Worm (Caenorhabditis elegans) whole organism, mixed stage, embryonic: ENCODE measurements around the gene fbxb-117.
"Not testable (repeated sequence)": the region's sequence is repeated elsewhere in the genome, so short reads cannot be mapped to it uniquely, and the experiment has no call there.

Experiments used
- M03D4.4 ChIP-seq: sonication (generic microtip); optimal IDR thresholded peaks from 2 replicates; lab custom pipeline; 2017; ENCODE audit warnings: mild to moderate bottlenecking, missing genetic modification characterization, missing compliant biosample characterization
- bed-3 ChIP-seq: fragments of 200-800 bp; sonication (Bioruptor generic); optimal IDR thresholded peaks from 3 replicates; lab custom pipeline; 2018; ENCODE audit warnings: mild to moderate bottlenecking, missing genetic modification characterization, moderate library complexity, missing compliant biosample characterization
- ceh-43 ChIP-seq: fragments of 200-800 bp; sonication (Bioruptor generic); optimal IDR thresholded peaks from 2 replicates; lab custom pipeline; 2018; ENCODE audit warnings: mild to moderate bottlenecking, missing genetic modification characterization, moderate library complexity, missing compliant biosample characterization
- ces-1 ChIP-seq: fragments of 150-350 bp; optimal IDR thresholded peaks from 2 replicates; lab custom pipeline; 2014; ENCODE audit warnings: missing biosample characterization, missing genetic modification reagents, missing genetic modification characterization
- drap-1 ChIP-seq: fragments of 200-800 bp; sonication (Bioruptor generic); optimal IDR thresholded peaks from 3 replicates; lab custom pipeline; 2018; ENCODE audit warnings: mild to moderate bottlenecking, missing genetic modification characterization, missing compliant biosample characterization
- elt-1 ChIP-seq: sonication (generic microtip); optimal IDR thresholded peaks from 2 replicates; lab custom pipeline; 2017; ENCODE audit warnings: missing genetic modification characterization, mild to moderate bottlenecking, missing compliant biosample characterization, antibody characterized with exemption, moderate library complexity, borderline replicate concordance; ENCODE audit not compliant: insufficient read depth
- flh-1 ChIP-seq: fragments of 200-800 bp; sonication (Bioruptor generic); optimal IDR thresholded peaks from 2 replicates; lab custom pipeline; 2018; ENCODE audit warnings: mild to moderate bottlenecking, missing genetic modification characterization, moderate library complexity, missing compliant biosample characterization
- ham-2 ChIP-seq: fragments of 200-800 bp; sonication (Bioruptor generic); optimal IDR thresholded peaks from 2 replicates; lab custom pipeline; 2018; ENCODE audit warnings: mild to moderate bottlenecking, missing genetic modification characterization, missing compliant biosample characterization
- hlh-1 ChIP-seq: fragments of 150-350 bp; optimal IDR thresholded peaks from 2 replicates; lab custom pipeline; 2014; ENCODE audit warnings: missing biosample characterization, missing genetic modification reagents, missing genetic modification characterization
- lin-13 ChIP-seq: fragments of 150-350 bp; optimal IDR thresholded peaks from 2 replicates; lab custom pipeline; 2014; ENCODE audit warnings: missing biosample characterization, missing genetic modification characterization
- lin-32 ChIP-seq: fragments of 200-800 bp; sonication (Bioruptor generic); optimal IDR thresholded peaks from 2 replicates; lab custom pipeline; 2018; ENCODE audit warnings: mild to moderate bottlenecking, missing genetic modification characterization, missing compliant biosample characterization
- mab-5 ChIP-seq: fragments of 150-350 bp; optimal IDR thresholded peaks from 2 replicates; lab custom pipeline; 2014; ENCODE audit warnings: missing biosample characterization, missing genetic modification characterization
- mep-1 ChIP-seq: fragments of 150-350 bp; optimal IDR thresholded peaks from 2 replicates; lab custom pipeline; 2017; ENCODE audit warnings: missing biosample characterization, missing genetic modification reagents, missing genetic modification characterization, inconsistent platforms
- mls-2 ChIP-seq: sonication (generic microtip); optimal IDR thresholded peaks from 2 replicates; lab custom pipeline; 2016; ENCODE audit warnings: mild to moderate bottlenecking, missing genetic modification characterization, moderate library complexity, missing compliant biosample characterization
- nhr-12 ChIP-seq: fragments of 150-350 bp; optimal IDR thresholded peaks from 2 replicates; lab custom pipeline; 2014; ENCODE audit warnings: missing biosample characterization, missing genetic modification characterization
- nhr-2 ChIP-seq: fragments of 150-350 bp; optimal IDR thresholded peaks from 2 replicates; lab custom pipeline; 2014; ENCODE audit warnings: missing biosample characterization, missing genetic modification characterization
- nhr-237 ChIP-seq: fragments of 150-350 bp; optimal IDR thresholded peaks from 2 replicates; lab custom pipeline; 2014; ENCODE audit warnings: missing biosample characterization, missing genetic modification characterization
- pha-4 ChIP-seq: fragments of 150-350 bp; optimal IDR thresholded peaks from 2 replicates; lab custom pipeline; 2018; ENCODE audit warnings: missing biosample characterization, missing genetic modification reagents, missing genetic modification characterization
- sem-2 ChIP-seq: fragments of 200-800 bp; sonication (Bioruptor generic); optimal IDR thresholded peaks from 2 replicates; lab custom pipeline; 2018; ENCODE audit warnings: mild to moderate bottlenecking, missing genetic modification characterization, missing compliant biosample characterization
- sptf-1 ChIP-seq: sonication (generic microtip); optimal IDR thresholded peaks from 2 replicates; lab custom pipeline; 2017; ENCODE audit warnings: mild to moderate bottlenecking, missing genetic modification characterization, moderate library complexity, missing compliant biosample characterization
- tbx-8 ChIP-seq: fragments of 200-800 bp; sonication (Bioruptor generic); optimal IDR thresholded peaks from 2 replicates; lab custom pipeline; 2018; ENCODE audit warnings: mild to moderate bottlenecking, missing genetic modification characterization, moderate library complexity, missing compliant biosample characterization
- unc-120 ChIP-seq: sonication (generic microtip); optimal IDR thresholded peaks from 2 replicates; lab custom pipeline; 2017; ENCODE audit warnings: missing genetic modification characterization, missing compliant biosample characterization; ENCODE audit not compliant: poor library complexity, severe bottlenecking
- unc-62 ChIP-seq: fragments of 150-350 bp; optimal IDR thresholded peaks from 2 replicates; lab custom pipeline; 2014; ENCODE audit warnings: missing biosample characterization, missing genetic modification reagents, missing genetic modification characterization
- zip-8 ChIP-seq: fragments of 150-350 bp; optimal IDR thresholded peaks from 2 replicates; lab custom pipeline; 2014; ENCODE audit warnings: missing biosample characterization, missing genetic modification characterization
- ztf-11 ChIP-seq: fragments of 150-350 bp; optimal IDR thresholded peaks from 2 replicates; lab custom pipeline; 2014; ENCODE audit warnings: missing biosample characterization, missing genetic modification characterization

fbxb-117 gene

DNA sequence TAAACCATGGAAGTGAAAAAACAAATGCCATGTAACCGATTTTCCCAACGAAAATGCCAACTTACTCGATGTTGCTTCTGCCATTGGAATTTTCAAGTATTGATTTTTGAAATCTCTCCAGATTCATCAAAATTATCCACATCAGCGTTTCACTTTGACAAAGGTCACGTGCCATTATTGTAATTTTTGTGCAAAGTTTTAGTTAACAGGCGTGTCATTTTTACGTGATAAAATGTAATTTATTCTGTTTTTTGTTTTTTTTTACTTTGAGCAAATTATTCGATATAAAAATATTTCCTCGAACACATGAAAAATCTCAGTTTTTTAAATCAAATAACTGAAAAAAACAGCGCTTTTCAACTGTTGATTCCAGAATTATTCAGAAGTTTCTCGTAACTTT, 20.1 kb upstream of the fbxb-117 start, which contains the start of gene F21D9.2:
TSS of gene F21D9.2 (minus strand) at position 101 of the 400 bp plus-strand sequence.
- TF ChIP-seq ceh-43 (GFP tag; lab: Kevin White, UChicago) (no peak), lin-32 (GFP tag; lab: Kevin White, UChicago) (no peak), nhr-237 (tag; lab: Kevin White, UChicago) (no peak), sem-2 (GFP tag; lab: Kevin White, UChicago) (no peak), zip-8 (tag; lab: Kevin White, UChicago) (no peak)
- TF ChIP-seq, all 35 proteins: peak for 0

DNA sequence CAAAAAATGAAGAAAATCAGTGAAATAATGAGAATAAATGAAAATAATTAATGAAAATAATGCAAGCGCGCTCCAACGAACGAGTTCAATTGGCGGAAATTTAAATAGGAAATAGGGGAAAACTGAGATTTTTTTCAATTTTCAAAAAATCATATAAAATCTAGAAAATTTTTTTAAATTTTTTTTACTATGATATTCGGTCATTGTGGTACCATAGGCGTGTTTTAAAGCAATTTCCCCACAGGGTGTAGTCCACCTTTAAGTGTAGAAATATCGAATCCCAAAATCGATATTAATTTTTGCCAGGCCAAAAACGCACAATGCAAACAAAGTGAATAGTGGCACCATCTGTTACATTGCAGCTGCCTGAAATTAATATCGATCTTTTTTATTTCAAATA, 18.3 kb upstream of the fbxb-117 start, which contains the start of gene F21D9.1:
TSS of gene F21D9.1 (plus strand) at position 301 of the 400 bp plus-strand sequence.
- not testable (repeated sequence) for TF ChIP-seq hlh-1 (tag; lab: Kevin White, UChicago); zip-8 (tag; lab: Kevin White, UChicago); drap-1 (GFP tag; lab: Kevin White, UChicago)

DNA sequence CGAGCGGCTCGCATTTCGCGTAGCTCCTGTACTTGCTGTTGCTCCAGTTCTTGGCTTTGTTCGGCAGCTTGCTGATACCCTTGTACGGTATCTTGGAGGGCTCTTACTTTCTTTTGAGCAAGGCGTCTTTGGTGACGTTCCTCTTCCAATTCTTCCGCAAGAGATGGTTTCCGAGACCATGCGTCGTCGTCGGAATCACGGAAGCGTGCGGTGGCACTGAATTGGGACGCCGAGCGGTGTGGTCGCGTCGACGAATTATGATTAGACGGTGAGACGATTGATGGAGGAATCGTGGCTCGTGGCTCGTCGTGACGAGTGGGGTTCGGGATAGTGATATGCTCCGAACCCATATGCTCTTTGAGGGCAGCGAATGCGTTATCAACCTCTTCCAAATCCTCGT, 6.1 kb upstream of the fbxb-117 start:
- TF ChIP-seq hlh-1 (tag; lab: Kevin White, UChicago) (no peak), pha-4 (tag; lab: Kevin White, UChicago) (no peak), nhr-2 (tag; lab: Kevin White, UChicago) (no peak), ztf-11 (tag; lab: Kevin White, UChicago) (no peak), sem-2 (GFP tag; lab: Kevin White, UChicago) (no peak), bed-3 (GFP tag; lab: Kevin White, UChicago) (no peak), M03D4.4 (tag; lab: Kevin White, UChicago) (no peak), lin-13 (no peak), ceh-43 (GFP tag; lab: Kevin White, UChicago) (no peak), drap-1 (GFP tag; lab: Kevin White, UChicago) (no peak), tbx-8 (no peak), mab-5 (tag; lab: Kevin White, UChicago) (no peak)
- TF ChIP-seq, all 35 proteins: peak for 0

DNA sequence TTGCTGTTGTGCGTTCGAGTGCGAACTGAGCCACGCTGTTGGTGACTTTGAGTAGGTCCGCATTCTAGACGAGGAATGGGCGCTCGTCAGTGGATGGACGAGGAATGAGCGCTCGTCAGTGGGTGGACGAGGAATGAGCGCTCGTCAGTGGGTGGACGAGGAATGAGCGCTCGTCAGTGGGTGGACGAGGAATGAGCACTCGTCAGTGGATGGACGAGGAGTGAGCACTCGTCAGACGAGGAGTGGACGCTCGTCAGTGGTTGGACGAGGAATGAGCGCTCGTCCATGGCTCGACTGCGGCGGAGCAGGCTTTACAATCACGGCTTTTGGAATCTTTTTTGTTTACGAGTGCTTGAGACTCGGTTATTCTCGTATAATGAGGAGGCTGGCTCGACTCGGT, 3.9 kb upstream of the fbxb-117 start:
- TF ChIP-seq elt-1 (tag; lab: Kevin White, UChicago) (no peak), ceh-43 (GFP tag; lab: Kevin White, UChicago) (no peak), hlh-1 (tag; lab: Kevin White, UChicago) (no peak), unc-120 (tag; lab: Kevin White, UChicago) (no peak), mep-1 (tag; lab: Kevin White, UChicago) (no peak), flh-1 (GFP tag; lab: Kevin White, UChicago) (no peak), unc-62 (GFP tag; lab: Kevin White, UChicago) (no peak), nhr-12 (tag; lab: Kevin White, UChicago) (no peak), ztf-11 (tag; lab: Kevin White, UChicago) (no peak), drap-1 (GFP tag; lab: Kevin White, UChicago) (no peak), M03D4.4 (tag; lab: Kevin White, UChicago) (no peak)

DNA sequence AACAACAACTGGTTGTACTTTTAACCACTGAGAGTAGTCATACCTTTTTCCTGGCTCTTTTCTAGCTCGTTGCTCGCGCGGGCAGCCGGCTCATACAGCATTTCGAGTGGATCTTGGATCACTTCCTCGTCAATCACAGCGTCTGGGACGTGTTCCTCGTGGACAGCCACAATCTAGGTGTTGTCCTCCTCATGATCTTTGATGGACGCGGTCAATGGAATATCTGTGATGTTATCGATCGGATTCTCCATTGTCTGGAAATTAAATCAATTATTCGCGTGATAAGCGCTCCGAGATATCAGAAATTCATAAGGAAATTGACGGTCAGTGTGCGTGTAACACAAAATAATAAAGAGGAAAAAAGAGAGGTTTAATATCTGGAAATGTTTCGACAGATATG, 2.5 kb upstream of the fbxb-117 start, which contains the start of gene F21D9.8:
TSS of gene F21D9.8 (minus strand) at position 101 of the 400 bp plus-strand sequence.
- TF ChIP-seq sptf-1 (tag; lab: Kevin White, UChicago) (no peak), ham-2 (GFP tag; lab: Kevin White, UChicago) (no peak), lin-32 (GFP tag; lab: Kevin White, UChicago) (no peak), M03D4.4 (tag; lab: Kevin White, UChicago) (no peak), mls-2 (tag; lab: Kevin White, UChicago) (no peak)

DNA sequence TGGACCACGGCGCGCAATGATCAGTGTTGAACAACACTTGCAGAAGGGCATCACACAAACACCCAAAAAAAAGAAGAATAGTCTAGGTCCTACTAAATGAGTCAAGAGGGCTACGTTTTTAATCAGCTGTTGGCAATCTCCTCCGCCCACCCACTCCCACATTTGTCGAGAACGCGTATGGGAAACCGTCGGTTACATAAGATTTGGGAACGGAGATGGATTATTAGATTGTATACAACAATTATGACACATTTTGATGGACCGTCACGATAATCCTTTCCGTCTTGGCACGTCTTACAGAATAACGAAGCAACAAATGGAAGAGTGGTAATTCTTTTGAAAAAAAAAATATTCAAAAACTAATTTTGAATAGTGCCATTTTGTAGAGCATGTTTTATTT, 3.5 kb downstream of the fbxb-117 start:
- TF ChIP-seq nhr-2 (tag; lab: Kevin White, UChicago) = peak; percentile 1
- peak; percentile 91 for TF ChIP-seq elt-1 (tag; lab: Kevin White, UChicago)
- no peak for TF ChIP-seq ces-1 (GFP tag; lab: Kevin White, UChicago)
- TF ChIP-seq lin-32 (GFP tag; lab: Kevin White, UChicago) = no peak
